Fruit fly (Drosophila melanogaster): ENCODE results near the gene Reph.

Reph gene

dm6 chr2L:3827406-3828133, 24.2 kb downstream of the Reph start (continued):
- no peak for TF ChIP-seq Dp (GFP tag; optimal IDR thresholded peaks at IDR 0.05)
- no peak for TF ChIP-seq p53 (GFP tag; optimal IDR thresholded peaks at IDR 0.05)
- no peak for TF ChIP-seq CG3281 (GFP tag; optimal IDR thresholded peaks at IDR 0.05)
- no peak for TF ChIP-seq ind (GFP tag; optimal IDR thresholded peaks at IDR 0.05)
- TF ChIP-seq CG10979 (tag; optimal IDR thresholded peaks at IDR 0.05), result peak; percentile 95
- TF ChIP-seq zfh2 (GFP tag; optimal IDR thresholded peaks at IDR 0.05), result no peak
- TF ChIP-seq nmo (GFP tag; optimal IDR thresholded peaks at IDR 0.05), result peak; percentile 92
- TF ChIP-seq CG34224 (GFP tag; IDR thresholded peaks at IDR 0.05; ENCODE audit: partially characterized antibody), result no peak
- TF ChIP-seq HLH3B (GFP tag; IDR thresholded peaks at IDR 0.05), result no peak
- TF ChIP-seq CG6791 (GFP tag; IDR thresholded peaks at IDR 0.05; ENCODE audit: partially characterized antibody), result no peak
- TF ChIP-seq GATAe (GFP tag; conservative IDR thresholded peaks at IDR 0.05), result no peak
- peak; percentile 98 for TF ChIP-seq dmrt11E (tag; optimal IDR thresholded peaks at IDR 0.05)
- TF ChIP-seq Hr51 (GFP tag; optimal IDR thresholded peaks at IDR 0.05), result peak in 1 of 2 experiments; percentile 38
- no peak for TF ChIP-seq tna (GFP tag; IDR thresholded peaks at IDR 0.05; ENCODE audit: partially characterized antibody)
- TF ChIP-seq cwo (GFP tag; optimal IDR thresholded peaks at IDR 0.05), result no peak
- peak; percentile 45 for TF ChIP-seq salm (tag; optimal IDR thresholded peaks at IDR 0.05)
- TF ChIP-seq Hr39 (optimal IDR thresholded peaks at IDR 0.05), result no peak
- peak; percentile 87 for TF ChIP-seq D19A (tag; optimal IDR thresholded peaks at IDR 0.05)
- peak; percentile 93 for TF ChIP-seq gem (tag; optimal IDR thresholded peaks at IDR 0.05)
- TF ChIP-seq grau (tag; optimal IDR thresholded peaks at IDR 0.05), result peak; percentile 77
- TF ChIP-seq ap (GFP tag; IDR thresholded peaks at IDR 0.05), result no peak
- TF ChIP-seq Eip74EF (GFP tag; optimal IDR thresholded peaks at IDR 0.05), result no peak
- TF ChIP-seq CG4282 (GFP tag; optimal IDR thresholded peaks at IDR 0.05), result no peak
- TF ChIP-seq tio (GFP tag; optimal IDR thresholded peaks at IDR 0.05), result peak; percentile 73
- no peak for TF ChIP-seq cas (GFP tag; IDR thresholded peaks at IDR 0.05)
- no peak for TF ChIP-seq chinmo (GFP tag; IDR thresholded peaks at IDR 0.05; ENCODE audit: partially characterized antibody)
- TF ChIP-seq slbo (GFP tag; IDR thresholded peaks at IDR 0.05), result no peak
- no peak for TF ChIP-seq Fer3 (tag; optimal IDR thresholded peaks at IDR 0.05)
- TF ChIP-seq trem (tag; optimal IDR thresholded peaks at IDR 0.05), result peak; percentile 93
- peak; percentile 58 for TF ChIP-seq CG18764 (GFP tag; optimal IDR thresholded peaks at IDR 0.05)
- TF ChIP-seq CG4854 (GFP tag; optimal IDR thresholded peaks at IDR 0.05), result peak; percentile 14
- TF ChIP-seq E2f2 (GFP tag; IDR thresholded peaks at IDR 0.05), result peak; percentile 29; the same call in 1 of the 2 replicates
- no peak for TF ChIP-seq Dref (GFP tag; IDR thresholded peaks at IDR 0.05)
- TF ChIP-seq tup (GFP tag; optimal IDR thresholded peaks at IDR 0.05), result no peak
- no peak for TF ChIP-seq yki (optimal IDR thresholded peaks at IDR 0.05)
- peak; percentile 33 for TF ChIP-seq CG9437 (GFP tag; optimal IDR thresholded peaks at IDR 0.05)
- peak; percentile 95 for TF ChIP-seq CG7271 (tag; optimal IDR thresholded peaks at IDR 0.05)
- TF ChIP-seq CG3726 (GFP tag; IDR thresholded peaks at IDR 0.05), result no peak
- no peak for TF ChIP-seq tx (GFP tag; optimal IDR thresholded peaks at IDR 0.05)
- TF ChIP-seq gsb (GFP tag; IDR thresholded peaks at IDR 0.05), result no peak

- TF ChIP-seq CG15479 (GFP tag; optimal IDR thresholded peaks at IDR 0.05) (peak; percentile 58), twi (tag; optimal IDR thresholded peaks at IDR 0.05) (no peak), CG13894 (tag; optimal IDR thresholded peaks at IDR 0.05) (no peak), zen (tag; optimal IDR thresholded peaks at IDR 0.05) (peak; percentile 23), tll (GFP tag; optimal IDR thresholded peaks at IDR 0.05) (peak in 1 of 2 experiments; percentile 75)
Observed at dm6 chr2L:3829220-3829619, 25.9 kb downstream of the Reph start.
